Worm (Caenorhabditis elegans): ENCODE data around the gene C02E7.10.

Gene C02E7.10

DNA sequence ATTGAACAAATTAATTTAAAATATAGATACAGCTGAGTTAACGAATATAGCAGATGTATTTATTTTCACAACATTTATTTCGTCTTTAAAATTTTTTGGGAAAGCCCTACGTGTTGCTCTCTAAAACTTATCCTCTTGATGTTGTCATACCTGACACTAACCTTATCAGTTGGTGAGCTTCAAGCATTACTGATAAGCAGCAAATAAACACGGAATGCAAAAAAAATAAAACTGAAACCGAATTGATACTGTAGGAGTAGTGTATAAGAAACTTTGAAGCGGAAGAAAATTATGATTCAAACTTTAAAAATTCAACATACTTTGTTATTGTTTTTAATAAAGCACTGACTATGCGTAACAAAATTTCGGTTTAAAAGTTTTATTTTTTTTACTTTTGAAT, 2.3 kb upstream of the C02E7.10 start:
- TF ChIP-seq lin-26 (GFP tag; IDR thresholded peaks at IDR 0.05) (no peak), xnd-1 (tag; optimal IDR thresholded peaks at IDR 0.05) (no peak), repo-1 (tag; optimal IDR thresholded peaks at IDR 0.05) (no peak), Y79H2A.3 (GFP tag; conservative IDR thresholded peaks at IDR 0.05) (no peak), snpc-3.4 (tag; optimal IDR thresholded peaks at IDR 0.05) (no peak)

- no peak for TF ChIP-seq ztf-6 (GFP tag; IDR thresholded peaks at IDR 0.05)
- TF ChIP-seq lag-1 (GFP tag; IDR thresholded peaks at IDR 0.05): no peak
- no peak for TF ChIP-seq T26A5.8 (tag; optimal IDR thresholded peaks at IDR 0.05)
- TF ChIP-seq gei-17 (GFP tag; optimal IDR thresholded peaks at IDR 0.05): no peak
- TF ChIP-seq lsl-1 (GFP tag; optimal IDR thresholded peaks at IDR 0.05): no peak
- TF ChIP-seq nhr-80 (tag; optimal IDR thresholded peaks at IDR 0.05): no peak
- TF ChIP-seq mxl-1 (tag; optimal IDR thresholded peaks at IDR 0.05): no peak
- TF ChIP-seq efl-1 (GFP tag; optimal IDR thresholded peaks at IDR 0.05): no peak
- TF ChIP-seq ceh-58 (GFP tag; IDR thresholded peaks at IDR 0.05): no peak
- no peak for TF ChIP-seq nfya-2 (GFP tag; IDR thresholded peaks at IDR 0.05)
Observed at ce11 chrV:4934406-4934805, 1.6 kb upstream of the C02E7.10 start, which contains the start of gene catp-2. catp-2 (plus strand) TSS chrV:4934706.

- TF ChIP-seq fkh-3 (tag; optimal IDR thresholded peaks at IDR 0.05): no peak
- no peak for TF ChIP-seq xnd-1 (tag; optimal IDR thresholded peaks at IDR 0.05)
- no peak for TF ChIP-seq D2030.7 (GFP tag; IDR thresholded peaks at IDR 0.05)
- TF ChIP-seq sea-2 (GFP tag; IDR thresholded peaks at IDR 0.05): no peak
- TF ChIP-seq hlh-26 (GFP tag; conservative IDR thresholded peaks at IDR 0.05): no peak
- TF ChIP-seq let-526 (GFP tag; IDR thresholded peaks at IDR 0.05): no peak
- no peak for TF ChIP-seq tbx-9 (tag; optimal IDR thresholded peaks at IDR 0.05; ENCODE audit: borderline replicate concordance)
- no peak for TF ChIP-seq repo-1 (tag; optimal IDR thresholded peaks at IDR 0.05)
- no peak for TF ChIP-seq C17E4.6 (GFP tag; IDR thresholded peaks at IDR 0.05)
- TF ChIP-seq ztf-22 (GFP tag; optimal IDR thresholded peaks at IDR 0.05): no peak
- TF ChIP-seq F52B5.7 (tag; optimal IDR thresholded peaks at IDR 0.05): no peak
- no peak for TF ChIP-seq madf-10 (tag; optimal IDR thresholded peaks at IDR 0.05)
- no peak for TF ChIP-seq dpl-1 (GFP tag; optimal IDR thresholded peaks at IDR 0.05)
- TF ChIP-seq madf-8 (GFP tag; conservative IDR thresholded peaks at IDR 0.05): no peak
- no peak for TF ChIP-seq ztf-6 (GFP tag; IDR thresholded peaks at IDR 0.05)
- TF ChIP-seq lsy-27 (tag; optimal IDR thresholded peaks at IDR 0.05; ENCODE audit: borderline replicate concordance, insufficient read depth): no peak
Observed at ce11 chrV:4933268-4933667, 423 bp upstream of the C02E7.10 start.

- TF ChIP-seq cebp-1 (GFP tag; IDR thresholded peaks at IDR 0.05): no peak
- TF ChIP-seq cebp-1 (tag; optimal IDR thresholded peaks at IDR 0.05): no peak
- TF ChIP-seq F23B12.7 (tag; optimal IDR thresholded peaks at IDR 0.05; ENCODE audit: insufficient read depth): no peak
- TF ChIP-seq athp-1 (tag; optimal IDR thresholded peaks at IDR 0.05): no peak
- TF ChIP-seq rpc-1 (optimal IDR thresholded peaks at IDR 0.05): no peak
- no peak for TF ChIP-seq rpc-1 (tag; optimal IDR thresholded peaks at IDR 0.05)
- TF ChIP-seq ztf-6 (GFP tag; IDR thresholded peaks at IDR 0.05): no peak
- TF ChIP-seq Y56A3A.18 (GFP tag; IDR thresholded peaks at IDR 0.05): no peak
Observed at ce11 chrV:4929842-4930241, 3.0 kb downstream of the C02E7.10 start, which contains the start of gene str-205. str-205 (minus strand) TSS chrV:4929942.

All from whole organism, young adult.